Worm (Caenorhabditis elegans): Measurements from ENCODE around the gene C27C12.4.

DNA sequence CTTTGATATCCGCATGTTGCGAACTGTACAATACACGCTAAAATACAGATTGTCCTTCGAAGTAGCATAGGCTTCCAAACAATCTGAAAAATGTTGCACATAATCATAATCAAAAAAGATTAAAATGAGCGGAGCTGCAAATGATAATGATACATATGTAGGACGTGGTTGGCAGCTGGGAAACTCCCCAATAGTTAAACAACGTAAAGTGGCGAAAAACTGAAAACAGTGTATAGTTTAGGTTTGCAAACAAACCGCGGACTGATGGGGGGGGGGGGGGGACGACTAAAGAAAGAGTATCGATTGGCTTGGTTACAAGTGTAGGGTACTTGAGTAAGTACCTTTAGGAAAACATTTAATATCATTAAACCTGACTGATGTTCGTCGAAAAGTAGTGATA, 51.3 kb downstream of the C27C12.4 start, which contains the start of gene hex-5:
- no peak for TF ChIP-seq ref-1 (GFP tag; conservative IDR thresholded peaks at IDR 0.05)
- no peak for TF ChIP-seq cog-1 (tag; optimal IDR thresholded peaks at IDR 0.05)
- TF ChIP-seq T22C8.4 (GFP tag; IDR thresholded peaks at IDR 0.05) = no peak

Data from whole organism, midembryonic.